Fruit fly (Drosophila melanogaster): ENCODE data around the gene CG7394.

The CG7394 gene

DNA sequence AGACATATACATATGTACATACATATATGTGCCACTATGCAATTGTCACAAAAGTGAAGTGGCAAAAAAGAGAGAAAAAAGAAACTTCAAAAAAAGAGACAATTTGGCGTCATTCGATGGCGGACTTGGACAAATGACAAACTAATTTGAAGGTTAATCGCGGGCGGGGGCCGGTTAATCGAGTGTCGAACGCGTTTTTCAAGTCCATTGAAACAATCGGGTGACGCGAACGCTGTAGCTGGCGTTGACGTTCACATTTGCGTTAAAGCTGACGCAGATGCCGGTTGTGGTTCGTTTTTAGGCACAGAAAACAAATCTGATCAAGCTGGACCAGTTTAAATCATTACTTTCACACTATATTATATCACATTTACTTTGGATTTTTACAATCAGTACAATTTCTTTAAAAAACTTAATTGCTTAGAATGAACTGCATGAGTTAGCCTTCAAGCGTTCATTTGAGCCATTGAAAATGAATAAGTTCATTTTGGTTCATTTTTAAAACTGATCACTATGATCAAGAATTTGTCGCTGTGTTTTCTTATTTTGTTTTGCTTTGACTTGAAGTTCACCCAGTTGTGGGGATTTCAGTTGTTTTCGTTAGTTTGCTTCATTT, 28.0 kb upstream of the CG7394 start:
- peak; percentile 37; the same call in 2 of the 3 replicates for TF ChIP-seq CG8119 (GFP tag; IDR thresholded peaks at IDR 0.05)
- no peak for TF ChIP-seq CG6276 (GFP tag; optimal IDR thresholded peaks at IDR 0.05)
- peak; percentile 61 for TF ChIP-seq Met (GFP tag; optimal IDR thresholded peaks at IDR 0.05)
- TF ChIP-seq topi (GFP tag; optimal IDR thresholded peaks at IDR 0.05): peak; percentile 65
- TF ChIP-seq OdsH (GFP tag; optimal IDR thresholded peaks at IDR 0.05): peak; percentile 42
- no peak for TF ChIP-seq dsx (GFP tag; optimal IDR thresholded peaks at IDR 0.05; ENCODE audit: poor library complexity, severe bottlenecking)
- TF ChIP-seq CG10631 (GFP tag; optimal IDR thresholded peaks at IDR 0.05): no peak
- peak; percentile 25 for TF ChIP-seq cyc (GFP tag; optimal IDR thresholded peaks at IDR 0.05)
- TF ChIP-seq Lpt (GFP tag; optimal IDR thresholded peaks at IDR 0.05): no peak
- peak; percentile 26 for TF ChIP-seq CG11762 (GFP tag; optimal IDR thresholded peaks at IDR 0.05; ENCODE audit: insufficient read depth)
- TF ChIP-seq Hr38 (GFP tag; optimal IDR thresholded peaks at IDR 0.05): no peak
- no peak for TF ChIP-seq CG16779 (tag; optimal IDR thresholded peaks at IDR 0.05)
- TF ChIP-seq spab (GFP tag; optimal IDR thresholded peaks at IDR 0.05): no peak
- peak; percentile 33 for TF ChIP-seq CG6792 (GFP tag; optimal IDR thresholded peaks at IDR 0.05)
- peak; percentile 35; the same call in 1 of the 2 replicates for TF ChIP-seq CG15336 (GFP tag; IDR thresholded peaks at IDR 0.05)
- no peak for TF ChIP-seq fkh (GFP tag; optimal IDR thresholded peaks at IDR 0.05)
- TF ChIP-seq CG11902 (GFP tag; optimal IDR thresholded peaks at IDR 0.05): no peak
- TF ChIP-seq Sox14 (GFP tag; optimal IDR thresholded peaks at IDR 0.05): peak; percentile 47
- TF ChIP-seq acj6 (GFP tag; optimal IDR thresholded peaks at IDR 0.05): peak; percentile 46
- no peak for TF ChIP-seq CG10669 (GFP tag; optimal IDR thresholded peaks at IDR 0.05)
- peak; percentile 4 for TF ChIP-seq CG8319 (GFP tag; optimal IDR thresholded peaks at IDR 0.05)
- no peak for TF ChIP-seq Gug (GFP tag; IDR thresholded peaks at IDR 0.05)
- peak; percentile 73 for TF ChIP-seq esn (GFP tag; optimal IDR thresholded peaks at IDR 0.05)
- peak; percentile 19 for TF ChIP-seq net (GFP tag; optimal IDR thresholded peaks at IDR 0.05)
- no peak for TF ChIP-seq CG6808 (GFP tag; optimal IDR thresholded peaks at IDR 0.05)
- peak; percentile 22 for TF ChIP-seq CG3919 (GFP tag; optimal IDR thresholded peaks at IDR 0.05)
- peak; percentile 56 for TF ChIP-seq Hr4 (GFP tag; optimal IDR thresholded peaks at IDR 0.05)
- no peak for TF ChIP-seq Blimp-1 (GFP tag; optimal IDR thresholded peaks at IDR 0.05)
- peak in 1 of 2 experiments; percentile 13 for TF ChIP-seq salr (GFP tag; optimal IDR thresholded peaks at IDR 0.05)
- TF ChIP-seq Ets21C (GFP tag; optimal IDR thresholded peaks at IDR 0.05): peak; percentile 47
- TF ChIP-seq Eip78C (GFP tag): peak; percentile 79
- TF ChIP-seq CG11294 (GFP tag; IDR thresholded peaks at IDR 0.05): no peak
- no peak for TF ChIP-seq eg (GFP tag; IDR thresholded peaks at IDR 0.05)
- no peak for TF ChIP-seq ss (GFP tag; optimal IDR thresholded peaks at IDR 0.05)
- peak; percentile 59 for TF ChIP-seq CG32006 (GFP tag; optimal IDR thresholded peaks at IDR 0.05)
- no peak for TF ChIP-seq CG3032 (tag; optimal IDR thresholded peaks at IDR 0.05)
- TF ChIP-seq Sox15 (GFP tag; optimal IDR thresholded peaks at IDR 0.05): no peak
- TF ChIP-seq CG4318 (GFP tag; optimal IDR thresholded peaks at IDR 0.05): peak; percentile 10
- TF ChIP-seq Eip75B (GFP tag; optimal IDR thresholded peaks at IDR 0.05): peak; percentile 43
- TF ChIP-seq CG6854 (GFP tag; optimal IDR thresholded peaks at IDR 0.05): no peak
- TF ChIP-seq Sox102F (GFP tag; optimal IDR thresholded peaks at IDR 0.05): peak; percentile 55
- no peak for TF ChIP-seq Eip93F (GFP tag; optimal IDR thresholded peaks at IDR 0.05)
- no peak for TF ChIP-seq CG6163 (GFP tag; IDR thresholded peaks at IDR 0.05)
- TF ChIP-seq svp (GFP tag): peak; percentile 77
- no peak for TF ChIP-seq vri (GFP tag; optimal IDR thresholded peaks at IDR 0.05)
- TF ChIP-seq dac (GFP tag; optimal IDR thresholded peaks at IDR 0.05): peak; percentile 19
- peak; percentile 54 for TF ChIP-seq CG8632 (GFP tag; optimal IDR thresholded peaks at IDR 0.05)
- peak; percentile 43 for TF ChIP-seq achi (GFP tag; optimal IDR thresholded peaks at IDR 0.05)
- TF ChIP-seq CG31627 (GFP tag; optimal IDR thresholded peaks at IDR 0.05): peak; percentile 68
- no peak for TF ChIP-seq CG7368 (GFP tag; optimal IDR thresholded peaks at IDR 0.05)
- peak; percentile 61 for TF ChIP-seq Smox (GFP tag; optimal IDR thresholded peaks at IDR 0.05)

All from whole organism, prepupa.